Worm (Caenorhabditis elegans): ENCODE results near the gene C35A5.6.
A peak's percentile ranks its signal among the peaks of the same experiment; 100 is the strongest.

C35A5.6 gene

DNA sequence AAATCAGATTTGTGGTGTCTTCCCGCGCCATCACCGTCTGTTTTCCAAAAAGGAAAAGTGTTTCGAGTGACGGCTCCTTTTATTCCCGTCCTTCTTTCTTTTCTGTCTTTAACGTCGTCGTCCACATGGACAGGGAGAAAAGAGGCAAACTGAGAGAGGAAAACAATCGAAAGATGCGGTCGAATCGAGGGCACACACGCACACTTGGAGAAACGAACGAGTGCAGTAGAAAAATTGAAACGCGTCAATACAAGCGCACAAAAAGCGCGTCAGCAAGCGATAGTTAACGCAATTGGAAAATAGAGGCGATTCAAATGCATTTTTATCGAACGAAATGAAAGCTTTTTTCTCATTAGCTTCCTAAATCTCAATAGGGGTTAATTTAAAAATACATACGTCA, 27.9 kb downstream of the C35A5.6 start (continued):
- peak; percentile 87 for TF ChIP-seq hlh-30 (tag; optimal IDR thresholded peaks at IDR 0.05; ENCODE audit: insufficient read depth)
- no peak; the same call in 1 of the 2 replicates for TF ChIP-seq madf-9 (GFP tag; conservative IDR thresholded peaks at IDR 0.05)
- TF ChIP-seq ZK546.5 (tag; optimal IDR thresholded peaks at IDR 0.05): peak in 1 of 2 experiments; percentile 3

ce11 chrV:10539114-10539513, 30.2 kb downstream of the C35A5.6 start, which contains the start of gene F25D1.8:
TSS of gene F25D1.8 (plus strand) at chrV:10539414.
- TF ChIP-seq zag-1 (tag; optimal IDR thresholded peaks at IDR 0.05) (no peak), nhr-76 (tag; optimal IDR thresholded peaks at IDR 0.05) (no peak), daf-19 (GFP tag; conservative IDR thresholded peaks at IDR 0.05) (no peak)

- TF ChIP-seq unc-62 (GFP tag; optimal IDR thresholded peaks at IDR 0.05 in 1 of 2) (no peak), unc-62 (tag; optimal IDR thresholded peaks at IDR 0.05) (no peak), nhr-76 (tag; optimal IDR thresholded peaks at IDR 0.05) (no peak), ctbp-1 (GFP tag; IDR thresholded peaks at IDR 0.05) (no peak), lin-15B (tag; optimal IDR thresholded peaks at IDR 0.05) (no peak), dpl-1 (GFP tag; optimal IDR thresholded peaks at IDR 0.05) (no peak), F44E2.7 (GFP tag; IDR thresholded peaks at IDR 0.05) (no peak), aly-2 (tag; optimal IDR thresholded peaks at IDR 0.05) (no peak), duxl-1 (tag; optimal IDR thresholded peaks at IDR 0.05; ENCODE audit: poor library complexity) (no peak), ceh-82 (tag; optimal IDR thresholded peaks at IDR 0.05) (no peak), F37D6.2 (tag; optimal IDR thresholded peaks at IDR 0.05) (no peak), ceh-62 (tag; optimal IDR thresholded peaks at IDR 0.05) (no peak), mxl-2 (GFP tag; conservative IDR thresholded peaks at IDR 0.05) (no peak), lin-39 (tag; optimal IDR thresholded peaks at IDR 0.05) (no peak), dve-1 (tag; optimal IDR thresholded peaks at IDR 0.05; ENCODE audit: insufficient read depth) (no peak), spr-1 (tag; optimal IDR thresholded peaks at IDR 0.05) (no peak), D1046.2 (GFP tag; IDR thresholded peaks at IDR 0.05) (no peak), ztf-7 (tag; optimal IDR thresholded peaks at IDR 0.05) (no peak), lin-29 (GFP tag; IDR thresholded peaks at IDR 0.05) (no peak)
These were observed 31.1 kb downstream of the C35A5.6 start, which contains the start of gene degt-1 for ce11 chrV:10540024-10540423. TSS of gene degt-1 (plus strand) at chrV:10540324.

ce11 chrV:10546749-10547148, 37.8 kb downstream of the C35A5.6 start, which contains the start of gene F25D1.5:
TSS of gene F25D1.5 (minus strand) at chrV:10546783.
- TF ChIP-seq nhr-77 (tag; optimal IDR thresholded peaks at IDR 0.05) (peak; percentile 98), dpl-1 (GFP tag; optimal IDR thresholded peaks at IDR 0.05) (no peak), lin-38 (GFP tag; IDR thresholded peaks at IDR 0.05) (no peak), daf-16 (GFP tag; optimal IDR thresholded peaks at IDR 0.05) (no peak), daf-16 (tag; optimal IDR thresholded peaks at IDR 0.05) (peak; percentile 90), nhr-28 (tag; optimal IDR thresholded peaks at IDR 0.05) (peak; percentile 98)

ce11 chrV:10548981-10549380, 40.0 kb downstream of the C35A5.6 start, which contains the start of gene srd-34:
TSS of gene srd-34 (minus strand) at chrV:10549081.
- TF ChIP-seq mxl-3 (GFP tag; optimal IDR thresholded peaks at IDR 0.05): no peak
- no peak for TF ChIP-seq hmg-1.1 (GFP tag; IDR thresholded peaks at IDR 0.05)

- TF ChIP-seq mes-2 (tag; optimal IDR thresholded peaks at IDR 0.05; ENCODE audit: poor library complexity, severe bottlenecking) (no peak), zag-1 (tag; optimal IDR thresholded peaks at IDR 0.05) (no peak), egl-43 (GFP tag; IDR thresholded peaks at IDR 0.05) (no peak), snpc-1.2 (GFP tag; IDR thresholded peaks at IDR 0.05) (no peak), hif-1 (tag; optimal IDR thresholded peaks at IDR 0.05) (no peak), Y105C5A.15 (GFP tag; IDR thresholded peaks at IDR 0.05) (no peak), spr-1 (tag; optimal IDR thresholded peaks at IDR 0.05) (no peak), ceh-20 (GFP tag; IDR thresholded peaks at IDR 0.05) (no peak), mdt-29 (GFP tag; IDR thresholded peaks at IDR 0.05) (no peak)
These were observed 40.8 kb downstream of the C35A5.6 start, which contains the start of gene F32G8.2 for ce11 chrV:10549717-10550116. TSS of gene F32G8.2 (plus strand) at chrV:10550017.
